Worm (Caenorhabditis elegans) whole organism, L4 larva: ENCODE results near the gene C56A3.5.

Experiments
- F26F4.8 ChIP-seq: fragments of 200-800 bp; sonication (Bioruptor generic); conservative IDR thresholded peaks from 2 replicates; pipeline ENCODE4 v1.3.6; 2022; ENCODE audit warnings: missing genetic modification characterization, missing compliant biosample characterization
- F49E8.2 ChIP-seq: sonication (generic microtip); optimal IDR thresholded peaks from 2 replicates; lab custom pipeline; 2016; ENCODE audit warnings: missing compliant biosample characterization, mild to moderate bottlenecking, missing genetic modification characterization, borderline replicate concordance
- R02D3.7 ChIP-seq: fragments of 150-350 bp; sonication (generic microtip); optimal IDR thresholded peaks from 3 replicates; lab custom pipeline; 2014; ENCODE audit warnings: missing biosample characterization, missing genetic modification characterization
- Y105C5A.15 ChIP-seq: fragments of 200-800 bp; sonication (Bioruptor generic); IDR thresholded peaks from 2 replicates; pipeline ENCODE4 v1.3.6; 2022; ENCODE audit warnings: missing genetic modification characterization, missing compliant biosample characterization
- Y48G9A.11 ChIP-seq: fragments of 200-800 bp; sonication (Bioruptor generic); IDR thresholded peaks from 2 replicates; pipeline ENCODE4 v1.3.6; 2022; ENCODE audit warnings: missing genetic modification reagents, missing genetic modification characterization, missing compliant biosample characterization
- Y5F2A.4 ChIP-seq: fragments of 200-800 bp; sonication (Bioruptor generic); optimal IDR thresholded peaks from 2 replicates; lab custom pipeline; 2018; ENCODE audit warnings: mild to moderate bottlenecking, missing genetic modification characterization, missing compliant biosample characterization
- ZK337.2 ChIP-seq: fragments of 200-800 bp; sonication (Bioruptor generic); IDR thresholded peaks from 2 replicates; pipeline ENCODE4 v1.3.6; 2022; ENCODE audit warnings: missing genetic modification reagents, missing genetic modification characterization, missing compliant biosample characterization
- arid-1 ChIP-seq: fragments of 200-800 bp; sonication (Bioruptor generic); conservative IDR thresholded peaks from 2 replicates; pipeline ENCODE4 v1.3.6; 2022; ENCODE audit warnings: missing genetic modification reagents, missing genetic modification characterization, missing compliant biosample characterization
- cey-2 ChIP-seq: sonication (generic microtip); optimal IDR thresholded peaks from 3 replicates; lab custom pipeline; 2017; ENCODE audit warnings: missing genetic modification characterization, mild to moderate bottlenecking, missing compliant biosample characterization, antibody characterized with exemption, borderline replicate concordance; ENCODE audit not compliant: insufficient read depth
- ctbp-1 ChIP-seq: fragments of 200-800 bp; sonication (Bioruptor generic); IDR thresholded peaks from 2 replicates; pipeline ENCODE4 v1.3.6; 2022; ENCODE audit warnings: missing genetic modification reagents, missing genetic modification characterization, missing compliant biosample characterization
- daf-19 ChIP-seq: fragments of 200-800 bp; sonication (Bioruptor generic); conservative IDR thresholded peaks from 2 replicates; pipeline ENCODE4 v1.3.6; 2022; ENCODE audit warnings: missing genetic modification characterization, missing compliant biosample characterization
- dmd-9 ChIP-seq: fragments of 200-800 bp; sonication (Bioruptor generic); IDR thresholded peaks from 2 replicates; pipeline ENCODE4 v1.3.6; 2022; ENCODE audit warnings: missing genetic modification reagents, missing genetic modification characterization, missing compliant biosample characterization
- dve-1 ChIP-seq: sonication (generic microtip); optimal IDR thresholded peaks from 2 replicates; lab custom pipeline; 2017; ENCODE audit warnings: antibody characterized with exemption, mild to moderate bottlenecking, missing genetic modification characterization, missing compliant biosample characterization; ENCODE audit not compliant: insufficient read depth
- egl-27 ChIP-seq: sonication (generic microtip); optimal IDR thresholded peaks from 3 replicates; lab custom pipeline; 2017; ENCODE audit warnings: missing biosample characterization, missing genetic modification reagents, missing genetic modification characterization
- hlh-11 ChIP-seq: fragments of 200-800 bp; sonication (Bioruptor generic); optimal IDR thresholded peaks from 2 replicates; lab custom pipeline; 2018; ENCODE audit warnings: mild to moderate bottlenecking, missing genetic modification characterization, missing compliant biosample characterization
- hmg-1.1 ChIP-seq: fragments of 200-800 bp; sonication (Bioruptor generic); IDR thresholded peaks from 2 replicates; pipeline ENCODE4 v1.3.6; 2022; ENCODE audit warnings: missing genetic modification reagents, missing genetic modification characterization, missing compliant biosample characterization
- lim-7 ChIP-seq: fragments of 200-800 bp; sonication (Bioruptor generic); IDR thresholded peaks from 2 replicates; pipeline ENCODE4 v1.3.6; 2022; ENCODE audit warnings: missing genetic modification characterization, missing compliant biosample characterization
- lin-13 ChIP-seq: fragments of 150-350 bp; optimal IDR thresholded peaks from 2 replicates; lab custom pipeline; 2014; ENCODE audit warnings: missing biosample characterization, missing genetic modification reagents, missing genetic modification characterization
- lin-15B ChIP-seq: fragments of 150-350 bp; sonication (generic microtip); optimal IDR thresholded peaks from 3 replicates; lab custom pipeline; 2014; ENCODE audit warnings: missing biosample characterization, missing genetic modification characterization
- lin-29 ChIP-seq: fragments of 200-800 bp; sonication (Bioruptor generic); IDR thresholded peaks from 2 replicates; pipeline ENCODE4 v1.3.6; 2022; ENCODE audit warnings: missing genetic modification reagents, missing genetic modification characterization, missing compliant biosample characterization
- lin-39 ChIP-seq: fragments of 150-350 bp; optimal IDR thresholded peaks from 2 replicates; lab custom pipeline; 2014; ENCODE audit warnings: missing biosample characterization, missing genetic modification reagents, missing genetic modification characterization
- lir-3 ChIP-seq: sonication (generic microtip); optimal IDR thresholded peaks from 2 replicates; lab custom pipeline; 2016; ENCODE audit warnings: mild to moderate bottlenecking, missing genetic modification characterization, missing compliant biosample characterization
- mdl-1 ChIP-seq, 2 experiments: fragments of 150-350 bp in 1 of 2; sonication (generic microtip) in 1 of 2; optimal IDR thresholded peaks; 2 replicates each; lab custom pipeline; 2014 to 2017; ENCODE audit warnings: missing biosample characterization in 2 of 2, missing genetic modification characterization in 2 of 2
- mep-1 ChIP-seq: fragments of 150-350 bp; sonication (generic microtip); optimal IDR thresholded peaks from 3 replicates; lab custom pipeline; 2014; ENCODE audit warnings: missing biosample characterization, missing genetic modification characterization
- mes-2 ChIP-seq: sonication (generic microtip); optimal IDR thresholded peaks from 2 replicates; lab custom pipeline; 2016; ENCODE audit warnings: missing genotype, mild to moderate bottlenecking, missing genetic modification characterization, missing compliant biosample characterization; ENCODE audit not compliant: poor library complexity, severe bottlenecking
- mxl-3 ChIP-seq: fragments of 200-800 bp; sonication (Bioruptor generic); optimal IDR thresholded peaks from 2 replicates; lab custom pipeline; 2018; ENCODE audit warnings: mild to moderate bottlenecking, missing genetic modification characterization, missing compliant biosample characterization
- nhr-102 ChIP-seq: sonication (generic microtip); optimal IDR thresholded peaks from 2 replicates; lab custom pipeline; 2016; ENCODE audit warnings: mild to moderate bottlenecking, missing genetic modification characterization, moderate library complexity, missing compliant biosample characterization
- nhr-111 ChIP-seq: fragments of 200-800 bp; sonication (Bioruptor generic); optimal IDR thresholded peaks from 2 replicates; lab custom pipeline; 2018; ENCODE audit warnings: mild to moderate bottlenecking, missing genetic modification characterization, missing compliant biosample characterization
- nhr-25 ChIP-seq: sonication (generic microtip); optimal IDR thresholded peaks from 2 replicates; lab custom pipeline; 2017; ENCODE audit warnings: missing genetic modification characterization, mild to moderate bottlenecking, missing compliant biosample characterization, antibody characterized with exemption, moderate library complexity, borderline replicate concordance; ENCODE audit not compliant: insufficient read depth
- nhr-28 ChIP-seq: fragments of 150-350 bp; optimal IDR thresholded peaks from 2 replicates; lab custom pipeline; 2014; ENCODE audit warnings: missing biosample characterization, missing genetic modification characterization
- nhr-42 ChIP-seq: fragments of 200-800 bp; sonication (Bioruptor generic); IDR thresholded peaks from 2 replicates; pipeline ENCODE4 v1.3.6; 2022; ENCODE audit warnings: missing genetic modification characterization, missing compliant biosample characterization
- nhr-76 ChIP-seq: fragments of 150-350 bp; optimal IDR thresholded peaks from 2 replicates; lab custom pipeline; 2014; ENCODE audit warnings: missing biosample characterization, missing genetic modification characterization
- nhr-77 ChIP-seq: fragments of 150-350 bp; optimal IDR thresholded peaks from 2 replicates; lab custom pipeline; 2014; ENCODE audit warnings: missing biosample characterization, missing genetic modification characterization
- pha-4 ChIP-seq, 2 experiments: fragments of 150-350 bp in 1 of 2; fragments of 200-800 bp in 1 of 2; sonication (Bioruptor generic) in 1 of 2; IDR thresholded peaks in 1 of 2; optimal IDR thresholded peaks in 1 of 2; 2 replicates each; pipeline versions ENCODE4 v1.3.6 to Lab custom; 2014 to 2022; ENCODE audit warnings: missing genetic modification characterization in 2 of 2, missing genetic modification reagents in 2 of 2, missing biosample characterization in 1 of 2, missing compliant biosample characterization in 1 of 2
- rbr-2 ChIP-seq: sonication (generic microtip); optimal IDR thresholded peaks from 2 replicates; lab custom pipeline; 2016; ENCODE audit warnings: missing genotype, missing genetic modification characterization, missing compliant biosample characterization
- sdz-12 ChIP-seq: fragments of 200-800 bp; sonication (Bioruptor generic); optimal IDR thresholded peaks from 2 replicates; lab custom pipeline; 2018; ENCODE audit warnings: mild to moderate bottlenecking, missing genetic modification characterization, missing compliant biosample characterization
- spr-1 ChIP-seq: sonication (generic microtip); optimal IDR thresholded peaks from 2 replicates; lab custom pipeline; 2016; ENCODE audit warnings: mild to moderate bottlenecking, missing genetic modification characterization, missing compliant biosample characterization
- spr-3 ChIP-seq: fragments of 200-800 bp; sonication (Bioruptor generic); optimal IDR thresholded peaks from 2 replicates; lab custom pipeline; 2018; ENCODE audit warnings: mild to moderate bottlenecking, missing genetic modification characterization, missing compliant biosample characterization
- tag-97 ChIP-seq: fragments of 200-800 bp; sonication (Bioruptor generic); IDR thresholded peaks from 2 replicates; pipeline ENCODE4 v1.3.6; 2022; ENCODE audit warnings: missing genetic modification characterization, missing compliant biosample characterization
- unc-130 ChIP-seq: sonication (generic microtip); optimal IDR thresholded peaks from 2 replicates; lab custom pipeline; 2016; ENCODE audit warnings: missing genetic modification reagents, missing genetic modification characterization, missing compliant biosample characterization
- unc-62 ChIP-seq, 3 experiments: fragments of 150-350 bp in 1 of 3; sonication (generic microtip); optimal IDR thresholded peaks in 2 of 3; peaks in 1 of 3; 1 replicate in 1 of 3; 2 replicates in 2 of 3; lab custom pipeline; 2014 to 2017; ENCODE audit warnings: missing biosample characterization in 3 of 3, missing genetic modification characterization in 3 of 3, missing genetic modification reagents in 3 of 3, missing genotype in 1 of 3
- vab-7 ChIP-seq: fragments of 200-800 bp; sonication (Bioruptor generic); IDR thresholded peaks from 2 replicates; pipeline ENCODE4 v1.3.6; 2022; ENCODE audit warnings: missing genetic modification reagents, missing genetic modification characterization, missing compliant biosample characterization
- zag-1 ChIP-seq: fragments of 150-350 bp; optimal IDR thresholded peaks from 2 replicates; lab custom pipeline; 2014; ENCODE audit warnings: missing biosample characterization, missing genetic modification characterization
- zfp-3 ChIP-seq: fragments of 200-800 bp; sonication (Bioruptor generic); conservative IDR thresholded peaks from 2 replicates; pipeline ENCODE4 v1.3.6; 2022; ENCODE audit warnings: missing genetic modification reagents, missing genetic modification characterization, missing compliant biosample characterization
- zip-2 ChIP-seq: fragments of 150-350 bp; optimal IDR thresholded peaks from 2 replicates; lab custom pipeline; 2014; ENCODE audit warnings: missing biosample characterization, missing genetic modification characterization
- ztf-11 ChIP-seq: fragments of 150-350 bp; optimal IDR thresholded peaks from 2 replicates; lab custom pipeline; 2014; ENCODE audit warnings: missing biosample characterization, missing genetic modification characterization

The C56A3.5 gene

DNA sequence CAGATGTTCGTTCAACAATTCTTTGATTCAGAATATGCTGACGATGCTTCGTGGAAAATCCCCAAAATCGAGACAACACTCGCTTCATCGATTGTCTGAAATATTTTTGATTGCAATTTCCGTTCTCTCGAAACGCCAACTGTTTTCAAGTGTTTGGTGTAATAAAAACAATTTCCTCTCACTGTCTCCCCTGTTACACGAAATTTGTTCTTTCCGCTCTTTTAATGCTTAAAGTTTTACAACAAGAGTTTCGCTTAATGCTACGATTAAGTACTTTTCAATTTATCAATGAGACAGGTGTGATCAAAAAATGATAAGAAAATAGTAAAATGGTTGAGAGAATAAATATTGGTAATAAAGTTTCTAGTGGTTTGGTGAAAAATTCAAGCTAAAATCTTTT is 4.5 kb downstream of the C56A3.5 start, which contains the start of gene C56A3.6:
Gene C56A3.6 (minus strand): TSS at position 101 of the 400 bp plus-strand sequence.
- TF ChIP-seq lir-3 (tag; lab: Kevin White, UChicago): no peak
- TF ChIP-seq daf-19 (GFP tag; lab: Robert Waterston, UW): no peak
- TF ChIP-seq Y5F2A.4 (GFP tag; lab: Kevin White, UChicago): no peak
- TF ChIP-seq dmd-9 (GFP tag; lab: Robert Waterston, UW): no peak
- TF ChIP-seq spr-3: no peak
- TF ChIP-seq hlh-11: no peak
- no peak for TF ChIP-seq nhr-76 (tag; lab: Kevin White, UChicago)

DNA sequence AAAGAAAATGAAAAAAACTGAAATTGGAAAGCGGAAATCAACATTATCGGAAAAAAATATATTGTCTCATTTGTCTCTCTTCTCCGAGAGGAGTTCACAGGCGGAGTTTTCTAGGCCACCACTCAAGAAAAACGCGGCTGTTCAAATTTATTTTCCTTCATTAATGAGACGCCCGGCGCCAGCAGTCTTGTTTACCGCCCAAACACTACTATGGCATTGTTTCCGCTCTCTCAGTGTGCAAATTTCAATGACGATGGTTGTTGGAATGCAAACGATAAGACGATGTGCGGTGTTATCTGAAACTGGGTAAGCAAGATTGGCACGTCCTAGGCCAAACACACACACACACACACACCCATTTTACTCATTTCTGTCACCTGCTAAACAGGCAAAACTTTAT is 5.0 kb downstream of the C56A3.5 start, which contains the start of gene cav-2:
Gene cav-2 (plus strand): TSS at position 359 of the 400 bp plus-strand sequence.
- TF ChIP-seq cey-2: no peak
- TF ChIP-seq ctbp-1 (GFP tag; lab: Robert Waterston, UW): no peak
- no peak for TF ChIP-seq nhr-111 (GFP tag; lab: Kevin White, UChicago)
- no peak for TF ChIP-seq lin-29
- no peak for TF ChIP-seq R02D3.7 (tag; lab: Kevin White, UChicago)
- peak; percentile 79 for TF ChIP-seq dve-1 (tag; lab: Kevin White, UChicago)
- TF ChIP-seq F26F4.8 (GFP tag; lab: Robert Waterston, UW): no peak
- TF ChIP-seq daf-19 (GFP tag; lab: Robert Waterston, UW): no peak
- TF ChIP-seq lim-7 (GFP tag; lab: Robert Waterston, UW): no peak
- TF ChIP-seq vab-7 (GFP tag; lab: Robert Waterston, UW): no peak
- no peak for TF ChIP-seq arid-1 (GFP tag; lab: Robert Waterston, UW)
- TF ChIP-seq spr-3: peak; percentile 54
- peak; percentile 86; the same call in 1 of the 2 replicates for TF ChIP-seq dmd-9 (GFP tag; lab: Robert Waterston, UW)
- TF ChIP-seq sdz-12 (GFP tag; lab: Kevin White, UChicago): no peak
- peak; percentile 63 for TF ChIP-seq nhr-102 (tag; lab: Kevin White, UChicago)
- peak; percentile 79 for TF ChIP-seq nhr-28 (tag; lab: Kevin White, UChicago)
- peak; percentile 64 for TF ChIP-seq hmg-1.1 (GFP tag; lab: Robert Waterston, UW)
- no peak for TF ChIP-seq tag-97 (GFP tag; lab: Robert Waterston, UW)
- TF ChIP-seq mdl-1 (tag; optimal IDR thresholded peaks at IDR 0.05; lab: Kevin White, UChicago): peak in 1 of 2 experiments; percentile 54
- TF ChIP-seq egl-27 (tag; lab: Kevin White, UChicago): no peak
- TF ChIP-seq pha-4 (GFP tag; IDR thresholded peaks at IDR 0.05; lab: Robert Waterston, UW): peak; percentile 70
- peak; percentile 40 for TF ChIP-seq pha-4 (tag; optimal IDR thresholded peaks at IDR 0.05; lab: Kevin White, UChicago)
- peak; percentile 97 for TF ChIP-seq unc-130 (GFP tag; lab: Kevin White, UChicago)
- no peak for TF ChIP-seq zip-2
- no peak for TF ChIP-seq spr-1 (tag; lab: Kevin White, UChicago)
- TF ChIP-seq lin-13: no peak
- no peak for TF ChIP-seq F49E8.2
- TF ChIP-seq ZK337.2: peak; percentile 87
- no peak for TF ChIP-seq nhr-42 (GFP tag; lab: Robert Waterston, UW)
- peak; percentile 21 for TF ChIP-seq mxl-3 (GFP tag; lab: Kevin White, UChicago)
- no peak for TF ChIP-seq lin-15B (tag; lab: Kevin White, UChicago)
- peak; percentile 71 for TF ChIP-seq mep-1
- no peak for TF ChIP-seq lin-39 (tag; lab: Kevin White, UChicago)
- TF ChIP-seq lir-3 (tag; lab: Kevin White, UChicago): no peak
- peak; percentile 40 for TF ChIP-seq nhr-77 (tag; lab: Kevin White, UChicago)
- TF ChIP-seq unc-62 (GFP tag; optimal IDR thresholded peaks at IDR 0.05 in 1 of 2; lab: Kevin White, UChicago): no peak
- TF ChIP-seq unc-62 (tag; optimal IDR thresholded peaks at IDR 0.05; lab: Kevin White, UChicago): no peak
- peak; percentile 84 for TF ChIP-seq hlh-11
- peak; percentile 72 for TF ChIP-seq Y48G9A.11 (GFP tag; lab: Robert Waterston, UW)
- TF ChIP-seq zfp-3 (GFP tag; lab: Robert Waterston, UW): peak; percentile 61; the same call in 1 of the 2 replicates
- peak; percentile 28 for TF ChIP-seq nhr-25 (tag; lab: Kevin White, UChicago)
- peak; percentile 61 for TF ChIP-seq rbr-2 (tag; lab: Kevin White, UChicago)
- TF ChIP-seq ztf-11 (tag; lab: Kevin White, UChicago): no peak
- TF ChIP-seq mes-2: peak; percentile 99
- TF ChIP-seq Y105C5A.15 (GFP tag; lab: Robert Waterston, UW): no peak
- no peak for TF ChIP-seq zag-1
